Fruit fly (Drosophila melanogaster): Measurements from ENCODE around the gene CG15059.

dm6 chrX:18237886-18238285, 21.4 kb downstream of the CG15059 start:
- no peak for TF ChIP-seq insv (optimal IDR thresholded peaks at IDR 0.05)
- TF ChIP-seq psq (optimal IDR thresholded peaks at IDR 0.05) = no peak
- no peak for TF ChIP-seq h (optimal IDR thresholded peaks at IDR 0.05)

Measured in Kc167 (cell line).